Worm (Caenorhabditis elegans) whole organism, mixed stage, embryonic: ENCODE data around the gene F48G7.10.

Experiments used
- M03D4.4 ChIP-seq: sonication (generic microtip); optimal IDR thresholded peaks from 2 replicates; lab custom pipeline; 2017; ENCODE audit warnings: mild to moderate bottlenecking, missing genetic modification characterization, missing compliant biosample characterization
- bed-3 ChIP-seq: fragments of 200-800 bp; sonication (Bioruptor generic); optimal IDR thresholded peaks from 3 replicates; lab custom pipeline; 2018; ENCODE audit warnings: mild to moderate bottlenecking, missing genetic modification characterization, moderate library complexity, missing compliant biosample characterization
- blmp-1 ChIP-seq: fragments of 150-350 bp; optimal IDR thresholded peaks from 2 replicates; lab custom pipeline; 2014; ENCODE audit warnings: missing biosample characterization, missing genetic modification characterization
- ceh-39 ChIP-seq: fragments of 150-350 bp; optimal IDR thresholded peaks from 2 replicates; lab custom pipeline; 2014; ENCODE audit warnings: missing biosample characterization, missing genetic modification characterization
- ceh-43 ChIP-seq: fragments of 200-800 bp; sonication (Bioruptor generic); optimal IDR thresholded peaks from 2 replicates; lab custom pipeline; 2018; ENCODE audit warnings: mild to moderate bottlenecking, missing genetic modification characterization, moderate library complexity, missing compliant biosample characterization
- ceh-83 ChIP-seq: fragments of 200-800 bp; sonication (Bioruptor generic); optimal IDR thresholded peaks from 2 replicates; lab custom pipeline; 2018; ENCODE audit warnings: mild to moderate bottlenecking, missing genetic modification characterization, missing compliant biosample characterization
- ces-1 ChIP-seq: fragments of 150-350 bp; optimal IDR thresholded peaks from 2 replicates; lab custom pipeline; 2014; ENCODE audit warnings: missing biosample characterization, missing genetic modification reagents, missing genetic modification characterization
- cnd-1 ChIP-seq: fragments of 200-800 bp; sonication (Bioruptor generic); optimal IDR thresholded peaks from 2 replicates; lab custom pipeline; 2018; ENCODE audit warnings: mild to moderate bottlenecking, missing genetic modification characterization, missing compliant biosample characterization
- drap-1 ChIP-seq: fragments of 200-800 bp; sonication (Bioruptor generic); optimal IDR thresholded peaks from 3 replicates; lab custom pipeline; 2018; ENCODE audit warnings: mild to moderate bottlenecking, missing genetic modification characterization, missing compliant biosample characterization
- elt-3 ChIP-seq: fragments of 150-350 bp; optimal IDR thresholded peaks from 2 replicates; lab custom pipeline; 2014; ENCODE audit warnings: missing biosample characterization, missing genetic modification characterization
- flh-1 ChIP-seq: fragments of 200-800 bp; sonication (Bioruptor generic); optimal IDR thresholded peaks from 2 replicates; lab custom pipeline; 2018; ENCODE audit warnings: mild to moderate bottlenecking, missing genetic modification characterization, moderate library complexity, missing compliant biosample characterization
- ham-2 ChIP-seq: fragments of 200-800 bp; sonication (Bioruptor generic); optimal IDR thresholded peaks from 2 replicates; lab custom pipeline; 2018; ENCODE audit warnings: mild to moderate bottlenecking, missing genetic modification characterization, missing compliant biosample characterization
- hlh-1 ChIP-seq: fragments of 150-350 bp; optimal IDR thresholded peaks from 2 replicates; lab custom pipeline; 2014; ENCODE audit warnings: missing biosample characterization, missing genetic modification reagents, missing genetic modification characterization
- lin-13 ChIP-seq: fragments of 150-350 bp; optimal IDR thresholded peaks from 2 replicates; lab custom pipeline; 2014; ENCODE audit warnings: missing biosample characterization, missing genetic modification characterization
- lsy-2 ChIP-seq: fragments of 150-350 bp; optimal IDR thresholded peaks from 2 replicates; lab custom pipeline; 2014; ENCODE audit warnings: missing biosample characterization, missing genetic modification characterization
- mab-5 ChIP-seq: fragments of 150-350 bp; optimal IDR thresholded peaks from 2 replicates; lab custom pipeline; 2014; ENCODE audit warnings: missing biosample characterization, missing genetic modification characterization
- mep-1 ChIP-seq: fragments of 150-350 bp; optimal IDR thresholded peaks from 2 replicates; lab custom pipeline; 2017; ENCODE audit warnings: missing biosample characterization, missing genetic modification reagents, missing genetic modification characterization, inconsistent platforms
- mls-2 ChIP-seq: sonication (generic microtip); optimal IDR thresholded peaks from 2 replicates; lab custom pipeline; 2016; ENCODE audit warnings: mild to moderate bottlenecking, missing genetic modification characterization, moderate library complexity, missing compliant biosample characterization
- nhr-2 ChIP-seq: fragments of 150-350 bp; optimal IDR thresholded peaks from 2 replicates; lab custom pipeline; 2014; ENCODE audit warnings: missing biosample characterization, missing genetic modification characterization
- nhr-237 ChIP-seq: fragments of 150-350 bp; optimal IDR thresholded peaks from 2 replicates; lab custom pipeline; 2014; ENCODE audit warnings: missing biosample characterization, missing genetic modification characterization
- nhr-28 ChIP-seq: fragments of 150-350 bp; optimal IDR thresholded peaks from 2 replicates; lab custom pipeline; 2014; ENCODE audit warnings: missing biosample characterization, missing genetic modification characterization
- nhr-76 ChIP-seq: sonication (generic microtip); optimal IDR thresholded peaks from 2 replicates; lab custom pipeline; 2017; ENCODE audit warnings: missing biosample characterization, missing genetic modification characterization
- pha-4 ChIP-seq: fragments of 150-350 bp; optimal IDR thresholded peaks from 2 replicates; lab custom pipeline; 2018; ENCODE audit warnings: missing biosample characterization, missing genetic modification reagents, missing genetic modification characterization
- sem-2 ChIP-seq: fragments of 200-800 bp; sonication (Bioruptor generic); optimal IDR thresholded peaks from 2 replicates; lab custom pipeline; 2018; ENCODE audit warnings: mild to moderate bottlenecking, missing genetic modification characterization, missing compliant biosample characterization
- snpc-4 ChIP-seq: fragments of 150-350 bp; optimal IDR thresholded peaks from 2 replicates; lab custom pipeline; 2014; ENCODE audit warnings: missing biosample characterization, missing genetic modification characterization
- sptf-1 ChIP-seq: sonication (generic microtip); optimal IDR thresholded peaks from 2 replicates; lab custom pipeline; 2017; ENCODE audit warnings: mild to moderate bottlenecking, missing genetic modification characterization, moderate library complexity, missing compliant biosample characterization
- tbx-8 ChIP-seq: fragments of 200-800 bp; sonication (Bioruptor generic); optimal IDR thresholded peaks from 2 replicates; lab custom pipeline; 2018; ENCODE audit warnings: mild to moderate bottlenecking, missing genetic modification characterization, moderate library complexity, missing compliant biosample characterization
- unc-120 ChIP-seq: sonication (generic microtip); optimal IDR thresholded peaks from 2 replicates; lab custom pipeline; 2017; ENCODE audit warnings: missing genetic modification characterization, missing compliant biosample characterization; ENCODE audit not compliant: poor library complexity, severe bottlenecking
- unc-39 ChIP-seq: fragments of 150-350 bp; optimal IDR thresholded peaks from 2 replicates; lab custom pipeline; 2014; ENCODE audit warnings: missing biosample characterization, missing genetic modification characterization
- ztf-11 ChIP-seq: fragments of 150-350 bp; optimal IDR thresholded peaks from 2 replicates; lab custom pipeline; 2014; ENCODE audit warnings: missing biosample characterization, missing genetic modification characterization

Gene F48G7.10

DNA sequence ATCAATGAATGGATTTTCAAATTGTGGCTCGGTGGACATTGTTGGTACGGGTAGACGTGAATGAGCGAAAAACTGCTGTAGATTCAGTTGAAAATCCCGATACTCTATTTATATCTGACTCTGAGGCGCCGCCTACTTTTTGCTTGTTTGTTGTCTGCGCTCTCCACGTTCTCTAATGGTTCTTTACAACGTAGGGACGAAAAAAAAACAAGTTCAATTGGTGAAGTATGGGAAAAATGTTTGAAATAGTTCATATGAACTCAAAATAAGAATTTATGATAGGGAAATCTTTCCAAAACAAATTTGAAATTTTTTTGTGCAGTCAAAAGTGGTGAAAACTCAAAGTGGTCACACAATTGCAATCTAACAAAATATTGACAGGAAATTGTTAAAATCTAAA lies at the start of gene F48G7.10:
Gene F48G7.10, minus strand, starts transcription at position 101 of the 400 bp plus-strand sequence.
- TF ChIP-seq lsy-2 (tag; lab: Kevin White, UChicago) (no peak), ham-2 (no peak), bed-3 (no peak), ceh-43 (GFP tag; lab: Kevin White, UChicago) (no peak), sem-2 (GFP tag; lab: Kevin White, UChicago) (no peak), sptf-1 (tag; lab: Kevin White, UChicago) (no peak), cnd-1 (tag; lab: Kevin White, UChicago) (no peak), snpc-4 (tag; lab: Kevin White, UChicago) (no peak), nhr-2 (tag; lab: Kevin White, UChicago) (no peak), ceh-39 (tag; lab: Kevin White, UChicago) (no peak), mab-5 (tag; lab: Kevin White, UChicago) (no peak), unc-39 (tag; lab: Kevin White, UChicago) (no peak), nhr-28 (tag; lab: Kevin White, UChicago) (no peak), M03D4.4 (tag; lab: Kevin White, UChicago) (no peak), blmp-1 (tag; lab: Kevin White, UChicago) (no peak), tbx-8 (GFP tag; lab: Kevin White, UChicago) (no peak), ztf-11 (tag; lab: Kevin White, UChicago) (no peak), drap-1 (GFP tag; lab: Kevin White, UChicago) (no peak), hlh-1 (tag; lab: Kevin White, UChicago) (no peak)
- TF ChIP-seq, all 35 proteins: peak for 0

DNA sequence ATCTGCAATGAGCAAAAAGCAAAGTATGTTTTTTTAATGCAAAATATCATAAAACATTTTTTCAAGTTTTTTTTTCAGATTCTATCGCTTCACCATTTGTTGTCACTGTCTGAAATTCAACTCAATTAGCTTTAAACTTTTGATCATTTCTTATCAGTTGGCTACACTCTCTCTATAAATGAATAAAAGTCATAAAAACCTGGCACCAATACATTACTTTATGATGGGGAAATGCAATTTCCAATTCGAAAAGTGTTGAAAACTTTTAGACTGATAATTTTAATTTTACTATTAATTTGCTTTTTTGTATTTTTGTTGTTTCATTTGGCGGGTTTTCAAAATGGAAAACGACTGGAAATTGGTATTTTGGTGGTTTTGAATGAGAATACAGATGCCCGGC lies 49.1 kb upstream of the F48G7.10 start, which contains the start of gene F31F4.1:
Gene F31F4.1, plus strand, starts transcription at position 203 of the 400 bp plus-strand sequence.
- TF ChIP-seq ces-1 (GFP tag; lab: Kevin White, UChicago) (no peak), ceh-83 (GFP tag; lab: Kevin White, UChicago) (no peak), blmp-1 (tag; lab: Kevin White, UChicago) (no peak), lin-13 (tag; lab: Kevin White, UChicago) (no peak), unc-120 (tag; lab: Kevin White, UChicago) (no peak)

DNA sequence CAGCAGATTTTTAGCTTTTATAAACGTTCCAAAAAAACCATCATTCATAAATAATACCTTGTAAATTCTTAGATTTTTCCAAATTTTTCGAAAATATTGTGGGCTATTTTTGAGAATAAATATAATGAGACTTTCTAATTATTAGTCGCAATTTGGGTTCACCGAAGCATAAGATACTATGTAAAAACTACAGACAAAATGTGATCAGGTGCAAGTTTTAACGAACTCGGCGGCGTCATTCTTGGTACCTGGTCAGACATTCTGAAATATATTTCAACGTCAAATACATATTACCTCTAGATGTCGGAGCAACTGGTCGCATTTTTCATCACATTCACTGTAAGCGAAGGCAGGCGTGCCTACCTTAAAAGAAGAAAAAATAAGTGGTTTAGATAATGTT lies 47.3 kb upstream of the F48G7.10 start, which contains the start of gene srx-23:
Gene srx-23, plus strand, starts transcription at position 301 of the 400 bp plus-strand sequence.
- TF ChIP-seq drap-1 (GFP tag; lab: Kevin White, UChicago) (no peak), nhr-237 (tag; lab: Kevin White, UChicago) (no peak), snpc-4 (tag; lab: Kevin White, UChicago) (no peak), pha-4 (no peak), ceh-39 (tag; lab: Kevin White, UChicago) (no peak), unc-120 (tag; lab: Kevin White, UChicago) (no peak), mls-2 (tag; lab: Kevin White, UChicago) (no peak), elt-3 (tag; lab: Kevin White, UChicago) (no peak), flh-1 (GFP tag; lab: Kevin White, UChicago) (no peak), sptf-1 (tag; lab: Kevin White, UChicago) (no peak), mep-1 (tag; lab: Kevin White, UChicago) (no peak), M03D4.4 (tag; lab: Kevin White, UChicago) (no peak), ceh-83 (GFP tag; lab: Kevin White, UChicago) (no peak)
- TF ChIP-seq, all 35 proteins: peak for 0

DNA sequence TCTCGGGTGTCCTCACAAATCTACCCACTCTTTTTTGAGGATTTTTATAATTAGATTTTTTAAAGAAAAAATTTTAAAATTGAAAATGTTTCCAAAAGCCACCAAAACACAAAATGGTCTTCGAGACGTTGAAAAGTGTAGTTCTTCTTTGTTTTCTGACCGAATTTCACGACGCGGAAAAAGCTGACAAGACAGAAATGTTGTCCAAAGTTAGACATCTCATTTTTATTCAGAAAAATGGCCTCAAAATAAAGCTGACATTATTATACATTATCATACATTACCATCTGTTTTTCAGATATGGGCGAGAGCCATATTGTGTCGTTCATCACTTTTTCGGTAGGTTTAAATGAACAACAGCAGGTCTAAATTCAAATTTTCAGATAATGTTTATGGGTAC lies 44.9 kb upstream of the F48G7.10 start, which contains the start of gene srx-22:
Gene srx-22, plus strand, starts transcription at position 301 of the 400 bp plus-strand sequence.
- no peak for TF ChIP-seq blmp-1 (tag; lab: Kevin White, UChicago)
- no peak for TF ChIP-seq ham-2
- TF ChIP-seq pha-4: no peak
- no peak for TF ChIP-seq sem-2 (GFP tag; lab: Kevin White, UChicago)
- no peak for TF ChIP-seq nhr-76 (tag; lab: Kevin White, UChicago)
- no peak for TF ChIP-seq bed-3
- no peak for TF ChIP-seq hlh-1 (tag; lab: Kevin White, UChicago)
- no peak for TF ChIP-seq drap-1 (GFP tag; lab: Kevin White, UChicago)
- TF ChIP-seq nhr-28 (tag; lab: Kevin White, UChicago): no peak
- no peak for TF ChIP-seq lin-13 (tag; lab: Kevin White, UChicago)
- no peak for TF ChIP-seq mls-2 (tag; lab: Kevin White, UChicago)
- no peak for TF ChIP-seq M03D4.4 (tag; lab: Kevin White, UChicago)
